Worm (Caenorhabditis elegans): ENCODE measurements around the gene cest-12.

cest-12 gene

ce11 chrIII:12118381-12118780 is 11.0 kb upstream of the cest-12 start, which contains the start of gene lron-12:
TSS of gene lron-12 (minus strand) at chrIII:12118481.
- TF ChIP-seq daf-16 (GFP tag; optimal IDR thresholded peaks at IDR 0.05) (peak in 1 of 2 experiments; percentile 18), daf-16 (tag; optimal IDR thresholded peaks at IDR 0.05) (no peak), hif-1 (tag; optimal IDR thresholded peaks at IDR 0.05) (no peak), ces-1 (GFP tag; optimal IDR thresholded peaks at IDR 0.05) (no peak), unc-62 (GFP tag; optimal IDR thresholded peaks at IDR 0.05 in 1 of 2) (no peak), unc-62 (tag; optimal IDR thresholded peaks at IDR 0.05) (no peak)

DNA sequence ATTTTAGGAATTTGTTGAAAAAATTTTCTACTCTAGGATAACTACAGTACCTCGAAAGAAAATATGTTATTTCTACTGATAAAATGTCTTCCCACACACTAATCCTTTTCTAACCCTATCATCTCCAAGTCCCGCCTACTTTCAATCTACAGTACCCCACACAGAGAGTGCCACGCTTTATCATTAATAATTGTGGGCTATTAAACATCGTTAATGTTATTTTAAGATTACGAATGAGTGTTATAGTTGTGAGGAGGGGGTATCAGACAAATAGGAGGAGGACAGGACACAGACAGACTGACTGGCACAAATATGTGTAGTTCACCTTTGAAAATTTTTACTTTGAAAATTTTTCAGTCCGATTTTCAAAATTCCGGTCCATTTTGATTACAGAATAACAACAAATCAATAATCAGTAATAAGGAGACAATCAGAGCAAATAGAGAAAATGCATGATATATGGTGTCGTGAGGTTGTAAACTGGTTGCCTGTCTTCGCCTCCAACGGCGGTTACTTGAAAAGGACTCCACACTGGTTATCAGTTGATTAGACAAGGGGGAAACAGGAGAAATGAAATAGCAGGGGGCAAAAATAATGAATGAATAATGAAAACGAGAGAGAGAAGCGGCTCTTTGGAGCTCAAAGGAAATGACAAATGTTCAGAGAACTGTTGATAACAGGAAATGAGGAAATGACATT is 13.0 kb downstream of the cest-12 start:
- TF ChIP-seq F10B5.3 (tag; optimal IDR thresholded peaks at IDR 0.05) = no peak
- TF ChIP-seq ceh-44 (GFP tag; IDR thresholded peaks at IDR 0.05) = no peak
- TF ChIP-seq lir-3 (tag; optimal IDR thresholded peaks at IDR 0.05) = no peak
- TF ChIP-seq pqm-1 (tag; optimal IDR thresholded peaks at IDR 0.05) = peak; percentile 62
- no peak for TF ChIP-seq zag-1 (tag; optimal IDR thresholded peaks at IDR 0.05)
- TF ChIP-seq R02D3.7 (tag; optimal IDR thresholded peaks at IDR 0.05) = no peak
- TF ChIP-seq egl-27 (tag; optimal IDR thresholded peaks at IDR 0.05) = no peak
- no peak for TF ChIP-seq ZK546.5 (tag; optimal IDR thresholded peaks at IDR 0.05)
- TF ChIP-seq dve-1 (tag; optimal IDR thresholded peaks at IDR 0.05; ENCODE audit: insufficient read depth) = peak; percentile 51
- no peak for TF ChIP-seq daf-16 (GFP tag; optimal IDR thresholded peaks at IDR 0.05)
- TF ChIP-seq daf-16 (tag; optimal IDR thresholded peaks at IDR 0.05) = peak; percentile 58
- TF ChIP-seq cey-2 (tag; optimal IDR thresholded peaks at IDR 0.05; ENCODE audit: borderline replicate concordance, insufficient read depth) = no peak
- no peak for TF ChIP-seq zfp-3 (GFP tag; conservative IDR thresholded peaks at IDR 0.05)
- TF ChIP-seq php-3 (GFP tag; IDR thresholded peaks at IDR 0.05) = peak; percentile 76
- no peak for TF ChIP-seq ces-1 (GFP tag; optimal IDR thresholded peaks at IDR 0.05)
- no peak for TF ChIP-seq mxl-2 (GFP tag; conservative IDR thresholded peaks at IDR 0.05)
- no peak for TF ChIP-seq lin-29 (GFP tag; IDR thresholded peaks at IDR 0.05)
- no peak for TF ChIP-seq skn-1 (tag; optimal IDR thresholded peaks at IDR 0.05)
- peak; percentile 37 for TF ChIP-seq nhr-28 (tag; optimal IDR thresholded peaks at IDR 0.05)
- no peak for TF ChIP-seq nhr-11 (tag; optimal IDR thresholded peaks at IDR 0.05)
- TF ChIP-seq nhr-42 (GFP tag; IDR thresholded peaks at IDR 0.05) = no peak
- TF ChIP-seq unc-62 (GFP tag; optimal IDR thresholded peaks at IDR 0.05 in 1 of 2) = peak in 1 of 2 experiments; percentile 31
- TF ChIP-seq unc-62 (tag; optimal IDR thresholded peaks at IDR 0.05) = no peak
- no peak for TF ChIP-seq ztf-7 (tag; optimal IDR thresholded peaks at IDR 0.05)
- no peak for TF ChIP-seq nhr-48 (tag; optimal IDR thresholded peaks at IDR 0.05)

DNA sequence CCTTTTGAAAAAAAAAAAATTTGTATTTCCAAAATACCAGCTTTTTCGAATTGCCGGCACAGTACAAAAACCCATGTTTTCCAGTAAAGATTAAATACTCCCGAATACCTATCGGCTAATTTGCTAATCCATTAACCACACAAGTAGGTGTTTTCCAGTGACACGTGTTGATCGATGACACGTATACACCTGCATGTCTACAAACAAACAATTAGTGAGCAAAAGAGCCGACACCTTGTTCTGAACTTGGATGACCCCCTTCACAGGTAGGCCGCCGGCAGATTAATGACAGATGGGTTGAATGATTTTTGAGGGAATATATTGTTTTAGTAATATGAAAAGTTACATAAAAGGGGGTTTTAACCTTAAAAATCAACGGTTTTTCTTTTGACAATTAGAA is 14.7 kb downstream of the cest-12 start:
- TF ChIP-seq mep-1 (tag; optimal IDR thresholded peaks at IDR 0.05) (no peak), tag-97 (GFP tag; IDR thresholded peaks at IDR 0.05) (no peak), Y5F2A.4 (GFP tag; optimal IDR thresholded peaks at IDR 0.05) (no peak)

DNA sequence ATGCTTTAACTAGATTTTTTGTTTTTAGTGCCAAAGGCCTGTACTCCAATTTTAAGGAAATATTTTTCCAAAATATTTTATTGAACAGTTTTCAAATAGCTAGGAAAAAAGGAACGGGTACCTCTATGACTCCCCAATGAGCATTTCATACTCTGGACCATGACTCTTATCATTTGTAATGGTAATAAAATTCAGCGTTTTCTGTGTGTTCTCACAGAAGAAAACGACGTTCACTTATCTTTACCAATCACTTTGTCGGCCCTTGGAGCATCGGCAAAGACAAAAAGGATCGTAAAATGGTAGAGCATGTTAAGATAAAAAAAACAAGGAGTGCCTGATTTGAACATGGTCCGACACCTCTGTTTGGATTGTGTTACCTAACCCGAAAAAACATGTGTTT is 19.8 kb downstream of the cest-12 start:
- no peak for TF ChIP-seq nhr-77 (tag; optimal IDR thresholded peaks at IDR 0.05)
- peak; percentile 49; the same call in 1 of the 2 replicates for TF ChIP-seq php-3 (GFP tag; IDR thresholded peaks at IDR 0.05)
- no peak for TF ChIP-seq nhr-41 (GFP tag; IDR thresholded peaks at IDR 0.05)
- no peak for TF ChIP-seq dmd-9 (GFP tag; IDR thresholded peaks at IDR 0.05)

- TF ChIP-seq dve-1 (tag; optimal IDR thresholded peaks at IDR 0.05; ENCODE audit: insufficient read depth) (peak; percentile 18), cey-2 (tag; optimal IDR thresholded peaks at IDR 0.05; ENCODE audit: borderline replicate concordance, insufficient read depth) (no peak), lir-3 (tag; optimal IDR thresholded peaks at IDR 0.05) (no peak), zip-2 (tag; optimal IDR thresholded peaks at IDR 0.05) (no peak), daf-19 (GFP tag; conservative IDR thresholded peaks at IDR 0.05) (no peak), php-3 (GFP tag; IDR thresholded peaks at IDR 0.05) (peak; percentile 100), nhr-28 (tag; optimal IDR thresholded peaks at IDR 0.05) (peak; percentile 6), ceh-20 (GFP tag; IDR thresholded peaks at IDR 0.05) (peak; percentile 87), lsy-2 (tag; optimal IDR thresholded peaks at IDR 0.05) (peak in 1 of 2 experiments; percentile 67), set-16 (GFP tag; IDR thresholded peaks at IDR 0.05) (peak; percentile 27; the same call in 1 of the 2 replicates), daf-16 (GFP tag; optimal IDR thresholded peaks at IDR 0.05) (no peak), daf-16 (tag; optimal IDR thresholded peaks at IDR 0.05) (peak; percentile 52), aha-1 (tag) (peak; percentile 7), snpc-1.2 (GFP tag; IDR thresholded peaks at IDR 0.05) (no peak), dmd-6 (GFP tag; IDR thresholded peaks at IDR 0.05) (peak; percentile 29), tra-1 (GFP tag; IDR thresholded peaks at IDR 0.05) (peak; percentile 83; the same call in 1 of the 2 replicates)
Observed at ce11 chrIII:12084749-12085307, 22.5 kb downstream of the cest-12 start.

All from whole organism, L4 larva.